Worm (Caenorhabditis elegans): ENCODE results near the gene C30G12.2.

Gene C30G12.2

DNA sequence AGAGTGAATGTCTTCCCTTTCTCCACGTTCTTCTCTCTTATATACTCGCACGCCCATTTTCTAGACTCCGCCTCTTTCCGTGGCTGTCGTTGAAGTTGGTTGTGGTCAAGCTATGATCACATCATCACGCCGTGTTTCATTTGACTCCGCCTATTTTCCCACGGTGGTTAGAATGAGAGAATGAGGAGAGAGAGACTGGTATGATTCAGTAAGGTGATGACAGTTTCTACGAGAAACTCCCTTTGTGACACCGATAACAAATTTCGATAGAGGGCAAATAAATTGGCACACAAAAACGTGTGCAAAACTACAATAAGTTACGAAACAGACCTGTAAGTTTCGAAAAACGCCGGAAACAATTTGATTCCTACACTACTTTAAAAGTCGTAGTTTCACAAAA lies 9.6 kb upstream of the C30G12.2 start (continued):
- TF ChIP-seq aha-1 (tag) = no peak
- no peak for TF ChIP-seq lim-7 (GFP tag; IDR thresholded peaks at IDR 0.05)
- peak; percentile 36 for TF ChIP-seq hlh-11 (tag; optimal IDR thresholded peaks at IDR 0.05)
- no peak for TF ChIP-seq spr-1 (tag; optimal IDR thresholded peaks at IDR 0.05)
- TF ChIP-seq mdl-1 (tag; optimal IDR thresholded peaks at IDR 0.05) = peak in 1 of 2 experiments; percentile 38
- peak; percentile 46 for TF ChIP-seq hlh-30 (tag; optimal IDR thresholded peaks at IDR 0.05; ENCODE audit: insufficient read depth)
- TF ChIP-seq nhr-102 (tag; optimal IDR thresholded peaks at IDR 0.05) = no peak
- peak; percentile 21 for TF ChIP-seq pqm-1 (tag; optimal IDR thresholded peaks at IDR 0.05)
- no peak for TF ChIP-seq egl-43 (GFP tag; IDR thresholded peaks at IDR 0.05)
- TF ChIP-seq F10B5.3 (tag; optimal IDR thresholded peaks at IDR 0.05) = no peak
- no peak for TF ChIP-seq mxl-2 (GFP tag; conservative IDR thresholded peaks at IDR 0.05)
- TF ChIP-seq dpl-1 (GFP tag; optimal IDR thresholded peaks at IDR 0.05) = no peak

ce11 chrII:7283063-7283462 lies 7.2 kb upstream of the C30G12.2 start:
- TF ChIP-seq aha-1 (tag) = peak; percentile 84
- no peak for TF ChIP-seq aly-2 (tag; optimal IDR thresholded peaks at IDR 0.05)
- TF ChIP-seq mes-2 (tag; optimal IDR thresholded peaks at IDR 0.05; ENCODE audit: poor library complexity, severe bottlenecking) = no peak

DNA sequence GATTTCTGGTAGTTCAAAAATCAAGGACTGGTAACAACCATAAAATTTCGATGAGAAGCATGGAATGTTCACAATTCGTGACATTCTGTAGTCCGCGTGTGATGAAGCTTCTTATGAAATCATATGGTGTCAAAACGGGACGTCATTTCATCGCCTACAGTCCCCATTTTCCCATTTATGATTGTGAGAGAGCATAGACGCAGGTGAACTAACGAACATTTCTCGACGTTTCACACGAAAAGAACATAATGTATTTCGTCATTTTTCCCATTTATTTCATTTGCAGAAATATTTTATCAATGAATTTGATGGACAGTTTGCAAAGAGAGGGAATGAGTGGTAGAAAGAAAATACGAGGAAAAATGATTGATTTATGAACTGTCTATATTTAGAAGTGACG lies 3.1 kb upstream of the C30G12.2 start:
- TF ChIP-seq zag-1 (tag; optimal IDR thresholded peaks at IDR 0.05) = no peak
- TF ChIP-seq gei-8 (GFP tag; optimal IDR thresholded peaks at IDR 0.05) = peak; percentile 9
- TF ChIP-seq pqm-1 (tag; optimal IDR thresholded peaks at IDR 0.05) = peak; percentile 20
- TF ChIP-seq saeg-2 (GFP tag; IDR thresholded peaks at IDR 0.05) = no peak
- TF ChIP-seq php-3 (GFP tag; IDR thresholded peaks at IDR 0.05) = peak; percentile 63; the same call in 1 of the 2 replicates
- no peak for TF ChIP-seq mxl-2 (GFP tag; conservative IDR thresholded peaks at IDR 0.05)
- TF ChIP-seq nhr-28 (tag; optimal IDR thresholded peaks at IDR 0.05) = peak; percentile 78
- no peak for TF ChIP-seq ztf-11 (tag; optimal IDR thresholded peaks at IDR 0.05)
- TF ChIP-seq hlh-11 (tag; optimal IDR thresholded peaks at IDR 0.05) = peak; percentile 37
- TF ChIP-seq snpc-4 (tag; optimal IDR thresholded peaks at IDR 0.05) = no peak
- TF ChIP-seq unc-39 (tag; optimal IDR thresholded peaks at IDR 0.05) = no peak
- peak; percentile 71; the same call in 1 of the 2 replicates for TF ChIP-seq tra-1 (GFP tag; IDR thresholded peaks at IDR 0.05)
- TF ChIP-seq hif-1 (tag; optimal IDR thresholded peaks at IDR 0.05) = peak in 1 of 2 experiments; percentile 40
- peak; percentile 51 for TF ChIP-seq nhr-77 (tag; optimal IDR thresholded peaks at IDR 0.05)
- TF ChIP-seq mxl-3 (GFP tag; optimal IDR thresholded peaks at IDR 0.05) = peak; percentile 38
- TF ChIP-seq hmg-1.1 (GFP tag; IDR thresholded peaks at IDR 0.05) = no peak
- peak; percentile 90 for TF ChIP-seq dmd-6 (GFP tag; IDR thresholded peaks at IDR 0.05)
- TF ChIP-seq R02D3.7 (tag; optimal IDR thresholded peaks at IDR 0.05) = no peak
- TF ChIP-seq mdl-1 (tag; optimal IDR thresholded peaks at IDR 0.05) = peak in 1 of 2 experiments; percentile 68
- no peak for TF ChIP-seq aly-2 (tag; optimal IDR thresholded peaks at IDR 0.05)
- no peak for TF ChIP-seq arid-1 (GFP tag; conservative IDR thresholded peaks at IDR 0.05)
- TF ChIP-seq ceh-20 (GFP tag; IDR thresholded peaks at IDR 0.05) = peak; percentile 70
- TF ChIP-seq T20F7.1 (GFP tag; optimal IDR thresholded peaks at IDR 0.05) = no peak
- TF ChIP-seq ceh-82 (tag; optimal IDR thresholded peaks at IDR 0.05) = no peak
- no peak for TF ChIP-seq dmd-8 (GFP tag; IDR thresholded peaks at IDR 0.05)
- TF ChIP-seq rbr-2 (tag; optimal IDR thresholded peaks at IDR 0.05) = no peak
- TF ChIP-seq lir-3 (tag; optimal IDR thresholded peaks at IDR 0.05) = no peak
- no peak for TF ChIP-seq Y75B8A.6 (GFP tag; IDR thresholded peaks at IDR 0.05)
- TF ChIP-seq hlh-30 (tag; optimal IDR thresholded peaks at IDR 0.05; ENCODE audit: insufficient read depth) = peak; percentile 53
- no peak for TF ChIP-seq zfp-3 (GFP tag; conservative IDR thresholded peaks at IDR 0.05)
- peak; percentile 10 for TF ChIP-seq cey-2 (tag; optimal IDR thresholded peaks at IDR 0.05; ENCODE audit: borderline replicate concordance, insufficient read depth)
- TF ChIP-seq ama-1 (optimal IDR thresholded peaks at IDR 0.05) = no peak
- TF ChIP-seq mes-2 (tag; optimal IDR thresholded peaks at IDR 0.05; ENCODE audit: poor library complexity, severe bottlenecking) = no peak
- peak in 1 of 2 experiments; percentile 1 for TF ChIP-seq lsy-2 (tag; optimal IDR thresholded peaks at IDR 0.05)
